Fruit fly (Drosophila melanogaster) whole organism, wandering third instar larva: Measurements from ENCODE around the gene CG12288.

Experiments used
- Abd-B ChIP-seq: fragments of >200 bp; optimal IDR thresholded peaks from 2 replicates; lab custom pipeline; 2017; ENCODE audit warnings: missing biosample characterization, missing genetic modification characterization
- CrebA ChIP-seq: fragments of 200-800 bp; sonication (Bioruptor generic); optimal IDR thresholded peaks from 2 replicates; lab custom pipeline; 2016; ENCODE audit warnings: missing biosample characterization, mild to moderate bottlenecking, missing genetic modification characterization, borderline replicate concordance
- Dfd ChIP-seq: fragments of >200 bp; optimal IDR thresholded peaks from 2 replicates; lab custom pipeline; 2017; ENCODE audit warnings: missing biosample characterization, missing genetic modification characterization
- Dif ChIP-seq: fragments of 200-275, 200-300 bp; sonication (Bioruptor generic); optimal IDR thresholded peaks from 2 replicates; lab custom pipeline; 2018; ENCODE audit warnings: missing biosample characterization, missing genetic modification characterization; ENCODE audit not compliant: partially characterized antibody
- HLH106 ChIP-seq: fragments of 200-800 bp; optimal IDR thresholded peaks from 3 replicates; lab custom pipeline; 2019; ENCODE audit warnings: missing biosample characterization, mild to moderate bottlenecking, missing genetic modification characterization, moderate library complexity
- Hnf4 ChIP-seq: fragments of 200-800 bp; sonication (Bioruptor generic); optimal IDR thresholded peaks from 2 replicates; lab custom pipeline; 2016; ENCODE audit warnings: missing biosample characterization, mild to moderate bottlenecking, missing genetic modification characterization
- Myc ChIP-seq: fragments of >200 bp; optimal IDR thresholded peaks from 2 replicates; lab custom pipeline; 2017
- N ChIP-seq: fragments of >200 bp; optimal IDR thresholded peaks from 2 replicates; lab custom pipeline; 2018; ENCODE audit warnings: missing biosample characterization, missing external identifiers, missing genetic modification characterization
- Rel ChIP-seq, 2 experiments: fragments of 200-800 bp; sonication (Bioruptor generic) in 1 of 2; optimal IDR thresholded peaks; 2 replicates in 1 of 2; 3 replicates in 1 of 2; lab custom pipeline; 2016 to 2019; ENCODE audit warnings: mild to moderate bottlenecking in 2 of 2, missing biosample characterization in 2 of 2, missing genetic modification characterization in 2 of 2, moderate library complexity in 1 of 2
- Vsx2 ChIP-seq: fragments of 200-300, 225-300 bp; sonication (Bioruptor generic); optimal IDR thresholded peaks from 2 replicates; lab custom pipeline; 2018; ENCODE audit warnings: missing biosample characterization, missing genetic modification characterization; ENCODE audit not compliant: partially characterized antibody
- dl ChIP-seq, 2 experiments: fragments of 175-275, 200-275 bp in 1 of 2; fragments of 200-275 bp in 1 of 2; sonication (Bioruptor generic); optimal IDR thresholded peaks; lab custom pipeline; 2018; ENCODE audit warnings: mild to moderate bottlenecking in 2 of 2, missing biosample characterization in 2 of 2, missing genetic modification characterization in 2 of 2, moderate library complexity in 2 of 2; ENCODE audit not compliant: partially characterized antibody in 2 of 2, insufficient read depth in 1 of 2
- h ChIP-seq: fragments of 200-800 bp; sonication (Bioruptor generic); optimal IDR thresholded peaks from 3 replicates; lab custom pipeline; 2016; ENCODE audit warnings: missing biosample characterization, mild to moderate bottlenecking, missing genetic modification characterization
- lola ChIP-seq: fragments of >200 bp; optimal IDR thresholded peaks from 2 replicates; lab custom pipeline; 2017; ENCODE audit warnings: missing biosample characterization, missing genetic modification characterization
- pan ChIP-seq: fragments of >200 bp; optimal IDR thresholded peaks from 2 replicates; lab custom pipeline; 2017
- sage ChIP-seq: fragments of 200-800 bp; sonication (Bioruptor generic); optimal IDR thresholded peaks from 2 replicates; lab custom pipeline; 2016; ENCODE audit warnings: missing biosample characterization, mild to moderate bottlenecking, missing genetic modification characterization

CG12288 gene

DNA sequence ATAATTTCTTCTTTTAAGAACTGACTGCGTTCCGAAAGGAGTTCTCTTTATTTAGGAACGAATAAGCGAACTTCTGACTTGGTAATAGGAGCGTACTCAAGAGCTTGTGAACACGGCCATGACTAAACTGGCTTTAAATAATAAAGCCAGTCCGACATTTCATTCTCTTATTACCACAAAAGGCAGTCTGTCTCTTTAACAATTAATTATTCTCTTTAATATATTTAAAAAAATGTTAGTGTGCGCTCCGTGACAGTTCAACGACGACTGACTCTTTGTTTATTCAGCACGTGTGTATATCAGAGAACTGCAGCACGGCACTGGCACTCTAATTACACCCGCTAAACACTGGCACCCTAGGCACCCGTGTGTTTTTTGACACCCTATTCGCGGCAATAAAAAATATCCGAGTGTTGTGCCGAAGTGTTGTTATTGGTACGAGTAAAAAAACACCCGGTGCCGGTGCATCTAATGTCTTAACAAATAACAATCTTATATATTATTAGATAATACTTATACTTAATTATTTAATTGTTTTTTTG lies 43.5 kb downstream of the CG12288 start, which contains the start of gene CG31809:
TSS of gene CG31809 (minus strand) at position 249 of the 542 bp plus-strand sequence.
- TF ChIP-seq CrebA (GFP tag; lab: Kevin White, UChicago) (peak; percentile 14), Vsx2 (GFP tag; lab: Kevin White, UChicago) (no peak), N (GFP tag; lab: Kevin White, UChicago) (no peak), Rel (GFP tag; optimal IDR thresholded peaks at IDR 0.05; lab: Kevin White, UChicago) (no peak), Rel (tag; optimal IDR thresholded peaks at IDR 0.05; lab: Kevin White, UChicago) (no peak)

DNA sequence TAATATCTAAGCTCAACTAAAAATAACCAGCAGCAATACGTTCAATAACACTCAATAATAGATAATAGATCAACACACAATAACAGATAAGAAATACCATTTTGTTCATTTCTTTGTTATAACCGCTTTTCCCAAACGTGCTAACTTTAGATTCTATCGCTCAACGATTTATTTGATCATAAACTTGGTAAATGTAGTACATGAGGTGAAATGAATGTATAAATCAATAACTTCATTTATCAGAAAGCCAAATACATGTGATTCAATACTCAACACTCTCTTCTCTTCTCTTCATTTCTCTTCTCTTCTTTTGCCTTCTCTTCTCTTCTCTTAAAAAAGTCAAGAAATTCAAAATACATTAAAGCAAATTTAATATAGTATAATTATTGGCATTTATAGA lies 44.4 kb downstream of the CG12288 start:
- peak in 1 of 2 experiments; percentile 1 for TF ChIP-seq dl (GFP tag; optimal IDR thresholded peaks at IDR 0.05; lab: Kevin White, UChicago; ENCODE audit: insufficient read depth in 1 of 2, partially characterized antibody in 2 of 2)
- no peak for TF ChIP-seq Hnf4 (GFP tag; lab: Kevin White, UChicago)
- TF ChIP-seq Dif, result peak; percentile 24

DNA sequence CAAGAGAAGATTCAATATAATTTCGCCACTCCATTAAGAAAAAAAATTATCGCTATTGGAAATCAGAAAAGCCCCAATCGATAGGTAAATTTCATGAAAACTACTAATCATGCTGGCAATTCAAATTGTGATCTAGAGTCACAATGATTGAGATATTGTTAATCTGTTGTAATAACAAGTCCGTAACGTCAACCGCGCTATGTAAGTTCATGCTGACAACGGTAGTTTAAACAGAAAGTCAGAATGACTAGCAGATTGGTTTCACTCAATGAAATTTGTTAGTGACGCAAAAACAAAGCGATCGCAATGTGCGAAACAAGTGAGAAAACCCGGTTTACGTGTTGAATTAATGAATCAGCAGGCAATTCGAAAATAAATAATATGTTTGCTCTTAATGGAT lies 44.9 kb downstream of the CG12288 start:
- no peak for TF ChIP-seq sage (GFP tag; lab: Kevin White, UChicago)
- no peak for TF ChIP-seq HLH106 (tag; lab: Kevin White, UChicago)
- TF ChIP-seq dl (GFP tag; optimal IDR thresholded peaks at IDR 0.05; lab: Kevin White, UChicago; ENCODE audit: insufficient read depth in 1 of 2, partially characterized antibody in 2 of 2), result no peak
- TF ChIP-seq lola (GFP tag; lab: Kevin White, UChicago), result no peak
- TF ChIP-seq h (GFP tag; lab: Kevin White, UChicago), result no peak
- TF ChIP-seq Dfd (GFP tag; lab: Kevin White, UChicago), result no peak
- TF ChIP-seq Rel (GFP tag; optimal IDR thresholded peaks at IDR 0.05; lab: Kevin White, UChicago), result no peak
- TF ChIP-seq Rel (tag; optimal IDR thresholded peaks at IDR 0.05; lab: Kevin White, UChicago), result no peak

DNA sequence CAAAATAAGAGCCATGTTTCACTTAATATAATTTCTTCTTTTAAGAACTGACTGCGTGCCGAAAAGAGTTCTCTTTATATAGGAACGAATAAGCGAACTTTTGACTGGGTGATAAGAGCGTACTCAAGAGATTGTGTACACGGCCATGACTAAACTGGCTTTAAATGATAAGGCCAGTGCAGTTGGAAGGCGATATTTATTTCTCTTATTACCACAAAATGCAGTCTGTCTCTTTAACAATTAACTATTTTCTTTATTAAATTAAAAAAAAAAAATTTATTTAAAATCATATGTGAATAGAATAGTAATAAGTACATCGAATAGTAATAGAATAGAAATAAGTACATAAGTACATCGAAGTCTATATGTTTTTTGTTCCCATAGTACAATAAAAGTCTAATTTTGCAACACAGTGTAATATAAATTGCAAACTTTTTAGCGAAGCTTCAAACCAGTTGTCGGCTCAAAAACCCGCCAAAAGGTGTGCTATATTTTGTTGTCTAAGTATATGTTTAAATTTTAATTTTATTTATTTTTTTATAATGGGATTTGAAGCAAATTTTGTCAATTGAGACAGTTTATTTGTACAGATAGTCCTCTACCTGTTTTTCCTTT lies 49.6 kb downstream of the CG12288 start, which contains the start of gene CG31810:
TSS of gene CG31810 (minus strand) at position 51 of the 615 bp plus-strand sequence.
- TF ChIP-seq Abd-B (GFP tag; lab: Kevin White, UChicago) (no peak), dl (GFP tag; optimal IDR thresholded peaks at IDR 0.05; lab: Kevin White, UChicago; ENCODE audit: insufficient read depth in 1 of 2, partially characterized antibody in 2 of 2) (peak in 1 of 2 experiments; percentile 31), Dif (peak; percentile 28), pan (no peak), Myc (lab: Kevin White, UChicago) (peak; percentile 36), N (GFP tag; lab: Kevin White, UChicago) (no peak), HLH106 (tag; lab: Kevin White, UChicago) (peak; percentile 1), Vsx2 (GFP tag; lab: Kevin White, UChicago) (no peak)
- TF ChIP-seq, all 38 proteins: peak for 4
